Fruit fly (Drosophila melanogaster): ENCODE results near the gene CG18558.

DNA sequence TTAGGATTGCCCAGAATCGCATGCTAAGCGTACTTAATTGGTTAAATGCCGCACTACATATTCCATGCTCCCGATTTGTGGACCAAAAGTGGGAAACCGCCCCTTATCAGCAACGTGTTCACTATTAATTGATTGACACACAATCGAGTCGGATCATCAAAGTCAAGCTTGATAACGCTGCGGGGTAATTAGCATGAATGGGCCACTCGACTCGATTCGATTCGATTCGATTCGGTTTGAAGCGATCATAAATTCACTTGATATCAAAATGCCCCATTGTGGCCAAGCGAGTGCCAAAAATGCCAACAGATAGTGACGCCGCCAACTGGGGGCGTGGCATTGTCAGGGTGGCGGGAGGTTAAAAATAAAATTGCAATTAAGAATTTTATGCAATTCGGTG is 36.7 kb downstream of the CG18558 start:
- TF ChIP-seq usp (GFP tag; optimal IDR thresholded peaks at IDR 0.05) (no peak), Dll (optimal IDR thresholded peaks at IDR 0.05) (no peak), pan (optimal IDR thresholded peaks at IDR 0.05) (no peak), psq (optimal IDR thresholded peaks at IDR 0.05) (no peak), CG8478 (optimal IDR thresholded peaks at IDR 0.05) (no peak)
